Fruit fly (Drosophila melanogaster) whole organism, wandering third instar larva: ENCODE data around the gene CG11162.

Experiments
- Abd-B ChIP-seq: fragments of >200 bp; optimal IDR thresholded peaks from 2 replicates; lab custom pipeline; 2017; ENCODE audit warnings: missing biosample characterization, missing genetic modification characterization
- CG32264 ChIP-seq: fragments of 200-800 bp; sonication (Bioruptor generic); optimal IDR thresholded peaks from 2 replicates; lab custom pipeline; 2016; ENCODE audit warnings: missing biosample characterization, missing genetic modification characterization
- CG9705 ChIP-seq: fragments of 200-800 bp; sonication (Bioruptor generic); optimal IDR thresholded peaks from 2 replicates; lab custom pipeline; 2018; ENCODE audit warnings: missing biosample characterization, mild to moderate bottlenecking, missing genetic modification characterization
- CrebA ChIP-seq: fragments of 200-800 bp; sonication (Bioruptor generic); optimal IDR thresholded peaks from 2 replicates; lab custom pipeline; 2016; ENCODE audit warnings: missing biosample characterization, mild to moderate bottlenecking, missing genetic modification characterization, borderline replicate concordance
- Dfd ChIP-seq: fragments of >200 bp; optimal IDR thresholded peaks from 2 replicates; lab custom pipeline; 2017; ENCODE audit warnings: missing biosample characterization, missing genetic modification characterization
- Dif ChIP-seq: fragments of 200-275, 200-300 bp; sonication (Bioruptor generic); optimal IDR thresholded peaks from 2 replicates; lab custom pipeline; 2018; ENCODE audit warnings: missing biosample characterization, missing genetic modification characterization; ENCODE audit not compliant: partially characterized antibody
- GATAd ChIP-seq: sonication (Bioruptor generic); optimal IDR thresholded peaks from 2 replicates; lab custom pipeline; 2016; ENCODE audit warnings: missing biosample characterization, missing genetic modification characterization
- HLH106 ChIP-seq: fragments of 200-800 bp; optimal IDR thresholded peaks from 3 replicates; lab custom pipeline; 2019; ENCODE audit warnings: missing biosample characterization, mild to moderate bottlenecking, missing genetic modification characterization, moderate library complexity
- Hnf4 ChIP-seq: fragments of 200-800 bp; sonication (Bioruptor generic); optimal IDR thresholded peaks from 2 replicates; lab custom pipeline; 2016; ENCODE audit warnings: missing biosample characterization, mild to moderate bottlenecking, missing genetic modification characterization
- Hr78 ChIP-seq: fragments of >200 bp; optimal IDR thresholded peaks from 2 replicates; lab custom pipeline; 2017; ENCODE audit warnings: missing biosample characterization, missing genetic modification characterization
- Hr83 ChIP-seq: fragments of 200-300 bp; sonication (Bioruptor generic); optimal IDR thresholded peaks from 2 replicates; lab custom pipeline; 2016; ENCODE audit warnings: missing biosample characterization, mild to moderate bottlenecking, missing genetic modification characterization, moderate library complexity; ENCODE audit not compliant: poor library complexity, severe bottlenecking
- Jra ChIP-seq: sonication (Bioruptor generic); optimal IDR thresholded peaks from 2 replicates; lab custom pipeline; 2016; ENCODE audit warnings: missing biosample characterization, missing genetic modification characterization
- Mio ChIP-seq: sonication (Bioruptor generic); optimal IDR thresholded peaks from 2 replicates; lab custom pipeline; 2016; ENCODE audit warnings: missing biosample characterization, missing genetic modification characterization
- Myc ChIP-seq: fragments of >200 bp; optimal IDR thresholded peaks from 2 replicates; lab custom pipeline; 2017
- N ChIP-seq: fragments of >200 bp; optimal IDR thresholded peaks from 2 replicates; lab custom pipeline; 2018; ENCODE audit warnings: missing biosample characterization, missing external identifiers, missing genetic modification characterization
- OdsH ChIP-seq: fragments of 200-800 bp; sonication (Bioruptor generic); optimal IDR thresholded peaks from 2 replicates; lab custom pipeline; 2016; ENCODE audit warnings: missing biosample characterization, mild to moderate bottlenecking, missing genetic modification characterization
- Rel ChIP-seq, 2 experiments: fragments of 200-800 bp; sonication (Bioruptor generic) in 1 of 2; optimal IDR thresholded peaks; 2 replicates in 1 of 2; 3 replicates in 1 of 2; lab custom pipeline; 2016 to 2019; ENCODE audit warnings: mild to moderate bottlenecking in 2 of 2, missing biosample characterization in 2 of 2, missing genetic modification characterization in 2 of 2, moderate library complexity in 1 of 2
- Sp1 ChIP-seq: fragments of 200-800 bp; sonication (Bioruptor generic); optimal IDR thresholded peaks from 3 replicates; lab custom pipeline; 2019; ENCODE audit warnings: missing biosample characterization, mild to moderate bottlenecking, missing genetic modification characterization, moderate library complexity
- Vsx2 ChIP-seq: fragments of 200-300, 225-300 bp; sonication (Bioruptor generic); optimal IDR thresholded peaks from 2 replicates; lab custom pipeline; 2018; ENCODE audit warnings: missing biosample characterization, missing genetic modification characterization; ENCODE audit not compliant: partially characterized antibody
- br ChIP-seq: fragments of 200-800 bp; sonication (Bioruptor generic); optimal IDR thresholded peaks from 2 replicates; lab custom pipeline; 2016; ENCODE audit warnings: missing biosample characterization, missing genetic modification characterization
- brk ChIP-seq: fragments of 200-800 bp; sonication (Bioruptor generic); optimal IDR thresholded peaks from 2 replicates; lab custom pipeline; 2016; ENCODE audit warnings: missing biosample characterization, mild to moderate bottlenecking, missing genetic modification characterization
- dl ChIP-seq, 2 experiments: fragments of 175-275, 200-275 bp in 1 of 2; fragments of 200-275 bp in 1 of 2; sonication (Bioruptor generic); optimal IDR thresholded peaks; lab custom pipeline; 2018; ENCODE audit warnings: mild to moderate bottlenecking in 2 of 2, missing biosample characterization in 2 of 2, missing genetic modification characterization in 2 of 2, moderate library complexity in 2 of 2; ENCODE audit not compliant: partially characterized antibody in 2 of 2, insufficient read depth in 1 of 2
- dmrt93B ChIP-seq: fragments of 200-800 bp; sonication (Bioruptor generic); optimal IDR thresholded peaks from 2 replicates; lab custom pipeline; 2018; ENCODE audit warnings: missing biosample characterization, mild to moderate bottlenecking, missing genetic modification characterization
- dsf ChIP-seq: sonication (Bioruptor generic); optimal IDR thresholded peaks from 2 replicates; lab custom pipeline; 2016; ENCODE audit warnings: missing biosample characterization, missing genetic modification characterization, borderline replicate concordance
- ey ChIP-seq: fragments of 200-800 bp; sonication (Bioruptor generic); optimal IDR thresholded peaks from 2 replicates; lab custom pipeline; 2016; ENCODE audit warnings: missing biosample characterization, missing genetic modification characterization
- foxo ChIP-seq, 2 experiments: fragments of 200-800 bp; sonication (Bioruptor generic); optimal IDR thresholded peaks; 2 replicates in 1 of 2; 3 replicates in 1 of 2; lab custom pipeline; 2016 to 2017; ENCODE audit warnings: missing biosample characterization in 2 of 2, missing genetic modification characterization in 2 of 2
- fru ChIP-seq: fragments of 200-800 bp; sonication (Bioruptor generic); optimal IDR thresholded peaks from 3 replicates; lab custom pipeline; 2016; ENCODE audit warnings: missing biosample characterization, mild to moderate bottlenecking, missing genetic modification characterization
- h ChIP-seq: fragments of 200-800 bp; sonication (Bioruptor generic); optimal IDR thresholded peaks from 3 replicates; lab custom pipeline; 2016; ENCODE audit warnings: missing biosample characterization, mild to moderate bottlenecking, missing genetic modification characterization
- jim ChIP-seq: fragments of 175-275, 200-325 bp; sonication (Bioruptor generic); optimal IDR thresholded peaks from 2 replicates; lab custom pipeline; 2016; ENCODE audit warnings: missing biosample characterization, mild to moderate bottlenecking, missing genetic modification characterization
- lola ChIP-seq: fragments of >200 bp; optimal IDR thresholded peaks from 2 replicates; lab custom pipeline; 2017; ENCODE audit warnings: missing biosample characterization, missing genetic modification characterization
- psq ChIP-seq: fragments of 200-800 bp; sonication (Bioruptor generic); optimal IDR thresholded peaks from 3 replicates; lab custom pipeline; 2017; ENCODE audit warnings: missing biosample characterization, mild to moderate bottlenecking, missing genetic modification characterization, moderate library complexity
- rgr ChIP-seq: fragments of 200-800 bp; sonication (Bioruptor generic); optimal IDR thresholded peaks from 3 replicates; lab custom pipeline; 2016; ENCODE audit warnings: missing biosample characterization, mild to moderate bottlenecking, missing genetic modification characterization
- sage ChIP-seq: fragments of 200-800 bp; sonication (Bioruptor generic); optimal IDR thresholded peaks from 2 replicates; lab custom pipeline; 2016; ENCODE audit warnings: missing biosample characterization, mild to moderate bottlenecking, missing genetic modification characterization
- sv ChIP-seq: fragments of 200-800 bp; sonication (Bioruptor generic); optimal IDR thresholded peaks from 3 replicates; lab custom pipeline; 2016; ENCODE audit warnings: missing biosample characterization, missing genetic modification characterization
- tai ChIP-seq: sonication (Bioruptor generic); optimal IDR thresholded peaks from 2 replicates; lab custom pipeline; 2016; ENCODE audit warnings: missing biosample characterization, missing genetic modification characterization
- usp ChIP-seq: fragments of >200 bp; optimal IDR thresholded peaks from 2 replicates; lab custom pipeline; 2017; ENCODE audit warnings: missing biosample characterization, missing genetic modification characterization
- woc ChIP-seq: sonication (Bioruptor generic); optimal IDR thresholded peaks from 2 replicates; lab custom pipeline; 2016; ENCODE audit warnings: missing biosample characterization, mild to moderate bottlenecking, missing genetic modification characterization

The CG11162 gene

DNA sequence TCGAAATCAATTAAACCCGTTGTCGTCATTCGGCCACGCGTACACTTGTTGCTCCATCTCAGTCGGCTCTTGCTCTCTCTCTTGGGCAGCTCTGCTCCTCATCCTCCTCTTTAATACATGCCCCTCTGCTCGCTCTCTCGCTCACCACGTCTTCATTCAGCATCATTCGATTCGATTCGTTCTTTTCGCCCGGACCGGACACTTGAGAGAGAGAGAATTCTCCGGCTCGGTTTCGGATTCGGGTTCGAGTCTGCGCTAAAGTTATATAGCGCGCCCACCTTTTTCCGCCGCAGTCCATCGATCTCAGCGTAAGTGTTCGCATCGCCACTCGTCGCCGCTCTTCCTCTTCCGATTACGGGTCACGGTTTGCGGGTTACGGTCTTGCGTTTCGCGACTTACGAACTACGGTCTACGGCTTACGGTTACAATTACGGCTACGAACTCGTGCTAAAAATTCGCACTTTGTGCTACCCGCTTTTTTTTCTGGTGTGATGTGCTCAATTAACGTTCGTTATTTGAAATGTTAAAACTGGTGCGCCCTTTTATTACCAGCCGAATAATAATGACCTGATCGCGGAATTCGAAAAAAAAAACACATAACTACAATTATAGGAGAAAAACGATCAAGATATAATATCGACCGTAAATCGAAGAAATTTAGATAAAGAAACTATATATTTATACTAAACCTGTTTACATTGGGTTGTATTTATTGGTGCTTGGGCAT is 34.6 kb upstream of the CG11162 start:
- no peak for TF ChIP-seq CG32264 (GFP tag; lab: Kevin White, UChicago)
- TF ChIP-seq jim (GFP tag; lab: Kevin White, UChicago): no peak
- no peak for TF ChIP-seq Sp1 (GFP tag; lab: Kevin White, UChicago)
- TF ChIP-seq dmrt93B (GFP tag; lab: Kevin White, UChicago): no peak
- TF ChIP-seq HLH106 (tag; lab: Kevin White, UChicago): no peak
- TF ChIP-seq CG9705: no peak
- no peak for TF ChIP-seq Jra
- TF ChIP-seq N (GFP tag; lab: Kevin White, UChicago): no peak
- TF ChIP-seq Dif (GFP tag; lab: Kevin White, UChicago): peak; percentile 95
- no peak for TF ChIP-seq Hr78 (GFP tag; lab: Kevin White, UChicago)
- no peak for TF ChIP-seq Mio (GFP tag; lab: Kevin White, UChicago)
- TF ChIP-seq woc: no peak
- TF ChIP-seq Vsx2 (GFP tag; lab: Kevin White, UChicago): peak; percentile 85
- TF ChIP-seq psq: no peak
- peak; percentile 85 for TF ChIP-seq h
- TF ChIP-seq br (GFP tag; lab: Kevin White, UChicago): no peak
- TF ChIP-seq sv (GFP tag; lab: Kevin White, UChicago): no peak
- TF ChIP-seq CrebA (GFP tag; lab: Kevin White, UChicago): peak; percentile 95
- no peak for TF ChIP-seq ey (GFP tag; lab: Kevin White, UChicago)
- no peak for TF ChIP-seq tai (GFP tag; lab: Kevin White, UChicago)
- TF ChIP-seq Hr83 (GFP tag; lab: Kevin White, UChicago): peak; percentile 56
- no peak for TF ChIP-seq sage (GFP tag; lab: Kevin White, UChicago)
- TF ChIP-seq dsf (GFP tag; lab: Kevin White, UChicago): no peak
- peak; percentile 17 for TF ChIP-seq rgr (GFP tag; lab: Kevin White, UChicago)
- TF ChIP-seq Hnf4 (GFP tag; lab: Kevin White, UChicago): no peak
- TF ChIP-seq usp (GFP tag; lab: Kevin White, UChicago): no peak
- TF ChIP-seq OdsH (GFP tag; lab: Kevin White, UChicago): no peak
- TF ChIP-seq lola (GFP tag; lab: Kevin White, UChicago): no peak
- no peak for TF ChIP-seq brk (GFP tag; lab: Kevin White, UChicago)
- peak; percentile 86 to 89 for TF ChIP-seq dl (GFP tag; optimal IDR thresholded peaks at IDR 0.05; lab: Kevin White, UChicago; ENCODE audit: insufficient read depth in 1 of 2, partially characterized antibody in 2 of 2)
- no peak for TF ChIP-seq Myc (lab: Kevin White, UChicago)
- no peak for TF ChIP-seq foxo (GFP tag; optimal IDR thresholded peaks at IDR 0.05; lab: Kevin White, UChicago)
- TF ChIP-seq Rel (GFP tag; optimal IDR thresholded peaks at IDR 0.05; lab: Kevin White, UChicago): no peak
- TF ChIP-seq Rel (tag; optimal IDR thresholded peaks at IDR 0.05; lab: Kevin White, UChicago): peak; percentile 62
- TF ChIP-seq GATAd: no peak
- TF ChIP-seq Dfd (GFP tag; lab: Kevin White, UChicago): no peak
- no peak for TF ChIP-seq Abd-B (GFP tag; lab: Kevin White, UChicago)

DNA sequence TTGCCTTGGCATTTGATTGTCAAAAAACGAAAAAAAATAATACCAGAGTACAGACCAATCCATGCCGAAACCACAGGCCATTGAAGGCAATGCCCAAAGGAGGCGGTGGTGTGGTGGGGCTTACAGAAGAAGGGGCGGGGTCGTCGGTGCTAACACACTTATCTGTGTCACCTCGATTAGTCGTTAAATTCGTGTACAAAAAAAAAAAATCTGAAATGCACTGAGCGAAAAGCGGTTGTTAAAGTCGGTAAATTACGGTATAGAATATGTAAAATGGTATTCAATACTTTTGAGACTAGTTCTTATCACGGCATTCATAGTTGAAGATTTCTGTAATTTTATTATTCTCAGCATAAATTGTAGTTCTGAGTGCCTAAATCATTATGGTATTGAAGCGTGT is 32.7 kb upstream of the CG11162 start:
- TF ChIP-seq N (GFP tag; lab: Kevin White, UChicago) (no peak), lola (GFP tag; lab: Kevin White, UChicago) (no peak), Hnf4 (GFP tag; lab: Kevin White, UChicago) (peak; percentile 23), dsf (GFP tag; lab: Kevin White, UChicago) (no peak), Rel (GFP tag; optimal IDR thresholded peaks at IDR 0.05; lab: Kevin White, UChicago) (no peak), Rel (tag; optimal IDR thresholded peaks at IDR 0.05; lab: Kevin White, UChicago) (no peak), dl (GFP tag; optimal IDR thresholded peaks at IDR 0.05; lab: Kevin White, UChicago; ENCODE audit: insufficient read depth in 1 of 2, partially characterized antibody in 2 of 2) (no peak), Sp1 (GFP tag; lab: Kevin White, UChicago) (peak; percentile 25), CG9705 (no peak), Jra (no peak), foxo (GFP tag; optimal IDR thresholded peaks at IDR 0.05; lab: Kevin White, UChicago) (peak in 1 of 2 experiments; percentile 76), brk (GFP tag; lab: Kevin White, UChicago) (peak; percentile 16), h (peak; percentile 70), psq (peak; percentile 16), ey (GFP tag; lab: Kevin White, UChicago) (peak; percentile 55), fru (GFP tag; lab: Kevin White, UChicago) (peak; percentile 66), br (GFP tag; lab: Kevin White, UChicago) (peak; percentile 38), Dfd (GFP tag; lab: Kevin White, UChicago) (no peak), HLH106 (tag; lab: Kevin White, UChicago) (peak; percentile 27), CG32264 (GFP tag; lab: Kevin White, UChicago) (no peak), dmrt93B (GFP tag; lab: Kevin White, UChicago) (peak; percentile 19), woc (peak; percentile 17), rgr (GFP tag; lab: Kevin White, UChicago) (peak; percentile 62), OdsH (GFP tag; lab: Kevin White, UChicago) (peak; percentile 60)
